Worm (Caenorhabditis elegans) whole organism, L4 larva: ENCODE results near the gene K06H7.7.

Experiments
- ama-1 ChIP-seq: fragments of 150-350 bp; optimal IDR thresholded peaks from 2 replicates; lab custom pipeline; 2014; ENCODE audit warnings: inconsistent platforms, mixed read lengths
- dpl-1 ChIP-seq: fragments of 150-350 bp; optimal IDR thresholded peaks from 2 replicates; lab custom pipeline; 2014; ENCODE audit warnings: missing biosample characterization, missing genetic modification reagents, missing genetic modification characterization
- duxl-1 ChIP-seq: sonication (generic microtip); optimal IDR thresholded peaks from 2 replicates; lab custom pipeline; 2016; ENCODE audit warnings: mild to moderate bottlenecking, missing genetic modification characterization, moderate library complexity, missing compliant biosample characterization; ENCODE audit not compliant: poor library complexity
- mep-1 ChIP-seq: fragments of 150-350 bp; sonication (generic microtip); optimal IDR thresholded peaks from 3 replicates; lab custom pipeline; 2014; ENCODE audit warnings: missing biosample characterization, missing genetic modification characterization
- unc-62 ChIP-seq, 3 experiments: fragments of 150-350 bp in 1 of 3; sonication (generic microtip); optimal IDR thresholded peaks in 2 of 3; peaks in 1 of 3; 1 replicate in 1 of 3; 2 replicates in 2 of 3; lab custom pipeline; 2014 to 2017; ENCODE audit warnings: missing biosample characterization in 3 of 3, missing genetic modification characterization in 3 of 3, missing genetic modification reagents in 3 of 3, missing genotype in 1 of 3

DNA sequence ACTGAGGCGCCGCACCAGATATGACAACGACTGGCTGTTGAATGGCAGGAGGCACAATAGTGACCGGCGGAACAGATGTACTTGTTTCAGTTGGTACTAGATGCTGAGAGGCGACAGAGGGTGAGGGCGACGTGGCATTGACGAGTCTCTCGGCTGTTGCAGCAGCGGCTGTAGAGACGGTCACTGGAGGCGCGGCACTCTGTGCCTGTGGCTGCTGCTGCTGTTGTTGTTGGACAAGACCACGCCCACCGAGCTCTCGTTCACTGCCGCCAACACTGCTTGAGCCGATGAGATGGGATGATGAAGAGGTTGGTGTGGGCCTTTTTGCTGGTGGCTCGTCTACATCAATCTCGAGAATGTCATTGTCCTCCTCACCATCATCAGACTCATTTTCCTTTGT lies 31.9 kb upstream of the K06H7.7 start:
- TF ChIP-seq duxl-1 (tag; lab: Kevin White, UChicago) (no peak), ama-1 (no peak), mep-1 (tag; lab: Kevin White, UChicago) (no peak), unc-62 (GFP tag; optimal IDR thresholded peaks at IDR 0.05 in 1 of 2; lab: Kevin White, UChicago) (no peak), unc-62 (tag; optimal IDR thresholded peaks at IDR 0.05; lab: Kevin White, UChicago) (no peak), dpl-1 (GFP tag; lab: Kevin White, UChicago) (no peak)
